Fruit fly (Drosophila melanogaster): ENCODE measurements around the gene Socs16D.

Gene Socs16D

dm6 chrX:17875014-17875589 lies 47.7 kb upstream of the Socs16D start:
- TF ChIP-seq stwl (tag; optimal IDR thresholded peaks at IDR 0.05) (peak; percentile 48), nom (GFP tag; optimal IDR thresholded peaks at IDR 0.05) (peak; percentile 42), pum (GFP tag; optimal IDR thresholded peaks at IDR 0.05) (no peak), bsh (GFP tag; optimal IDR thresholded peaks at IDR 0.05) (peak in 1 of 2 experiments; percentile 24), CG4360 (GFP tag; IDR thresholded peaks at IDR 0.05) (0 out of 2 replicates have a peak, but pooled peaks have one; percentile 16)

dm6 chrX:17873329-17873728 lies 46.0 kb upstream of the Socs16D start:
- TF ChIP-seq sens (GFP tag), result peak; percentile 35
- TF ChIP-seq jumu (GFP tag; optimal IDR thresholded peaks at IDR 0.05), result no peak
- no peak for TF ChIP-seq CG1832 (GFP tag; optimal IDR thresholded peaks at IDR 0.05)

- TF ChIP-seq Pdp1 (GFP tag; optimal IDR thresholded peaks at IDR 0.05) (no peak), dmrt11E (tag; optimal IDR thresholded peaks at IDR 0.05) (peak; percentile 38), CG9727 (GFP tag; optimal IDR thresholded peaks at IDR 0.05) (peak; percentile 35), Dfd (GFP tag; optimal IDR thresholded peaks at IDR 0.05) (no peak), CG14710 (tag; optimal IDR thresholded peaks at IDR 0.05) (peak; percentile 11), luna (GFP tag; optimal IDR thresholded peaks at IDR 0.05) (no peak), CG33557 (GFP tag; optimal IDR thresholded peaks at IDR 0.05) (peak; percentile 36), Ets65A (GFP tag) (peak; percentile 56), Hmr (GFP tag; optimal IDR thresholded peaks at IDR 0.05) (no peak), sens (GFP tag) (peak; percentile 80), Xrp1 (GFP tag; IDR thresholded peaks at IDR 0.05) (0 out of 2 replicates have a peak, but pooled peaks have one; percentile 12), CG1603 (tag; optimal IDR thresholded peaks at IDR 0.05) (peak; percentile 8), CG15696 (tag; optimal IDR thresholded peaks at IDR 0.05) (peak; percentile 77), Doc2 (GFP tag; IDR thresholded peaks at IDR 0.05) (no peak), grn (GFP tag; optimal IDR thresholded peaks at IDR 0.05) (peak; percentile 40)
Measured at dm6 chrX:17872310-17872709, 44.9 kb upstream of the Socs16D start.

dm6 chrX:17870614-17871394 lies 43.4 kb upstream of the Socs16D start:
- no peak for TF ChIP-seq hb (GFP tag; IDR thresholded peaks at IDR 0.05; ENCODE audit: partially characterized antibody)
- TF ChIP-seq nom (GFP tag; optimal IDR thresholded peaks at IDR 0.05), result peak; percentile 42
- TF ChIP-seq CG2678 (tag; optimal IDR thresholded peaks at IDR 0.05), result no peak
- TF ChIP-seq CTCF (GFP tag; optimal IDR thresholded peaks at IDR 0.05), result peak; percentile 81
- peak; percentile 33 for TF ChIP-seq CG1832 (GFP tag; optimal IDR thresholded peaks at IDR 0.05)
- no peak for TF ChIP-seq CG7786 (GFP tag; optimal IDR thresholded peaks at IDR 0.05)
- no peak for TF ChIP-seq Dbx (GFP tag; IDR thresholded peaks at IDR 0.05)
- TF ChIP-seq CG14014 (GFP tag; IDR thresholded peaks at IDR 0.05), result no peak
- no peak for TF ChIP-seq lab (GFP tag; optimal IDR thresholded peaks at IDR 0.05)
- no peak for TF ChIP-seq wor (GFP tag; IDR thresholded peaks at IDR 0.05)
- TF ChIP-seq Dref (GFP tag; IDR thresholded peaks at IDR 0.05), result no peak
- TF ChIP-seq unc-4 (GFP tag; IDR thresholded peaks at IDR 0.05; ENCODE audit: partially characterized antibody), result no peak
- TF ChIP-seq CG31388 (GFP tag; optimal IDR thresholded peaks at IDR 0.05), result no peak
- peak; percentile 65 to 75 for TF ChIP-seq Trl (optimal IDR thresholded peaks at IDR 0.05)
- no peak for TF ChIP-seq Trl (GFP tag; optimal IDR thresholded peaks at IDR 0.05)
- peak; percentile 59 for TF ChIP-seq sqz (GFP tag; optimal IDR thresholded peaks at IDR 0.05)
- TF ChIP-seq CG3163 (GFP tag; optimal IDR thresholded peaks at IDR 0.05), result peak; percentile 90
- TF ChIP-seq CG6683 (GFP tag; optimal IDR thresholded peaks at IDR 0.05), result no peak
- no peak for TF ChIP-seq ro (GFP tag; IDR thresholded peaks at IDR 0.05)
- TF ChIP-seq CG14965 (GFP tag; optimal IDR thresholded peaks at IDR 0.05; ENCODE audit: borderline replicate concordance), result peak; percentile 54
- peak; percentile 57 for TF ChIP-seq Drgx (GFP tag; IDR thresholded peaks at IDR 0.05)
- TF ChIP-seq CG10979 (tag; optimal IDR thresholded peaks at IDR 0.05), result peak; percentile 76
- no peak for TF ChIP-seq CG2202 (tag; optimal IDR thresholded peaks at IDR 0.05)
